Worm (Caenorhabditis elegans): ENCODE data around the gene arle-14.

The arle-14 gene

DNA sequence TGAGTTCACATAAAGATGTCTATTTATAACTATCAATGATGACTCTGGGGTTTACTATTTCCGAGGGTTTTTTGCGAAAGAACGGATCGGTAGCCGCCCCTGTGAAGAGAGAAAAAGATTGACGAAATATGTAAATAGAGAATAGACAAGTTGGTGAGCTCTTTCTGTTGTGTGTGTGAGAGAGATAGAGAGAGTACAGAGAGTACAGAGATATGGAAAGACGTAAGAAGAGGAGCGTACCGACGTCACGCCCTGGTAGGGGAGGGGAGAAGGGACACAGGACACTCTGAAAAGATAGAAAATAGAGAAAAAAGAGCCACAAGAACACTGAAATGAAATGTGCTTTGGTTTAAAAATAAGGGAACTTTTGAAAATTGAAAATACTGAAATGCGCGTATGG is 4.5 kb upstream of the arle-14 start:
- TF ChIP-seq ceh-13 (GFP tag; optimal IDR thresholded peaks at IDR 0.05) (no peak), hmg-4 (GFP tag; optimal IDR thresholded peaks at IDR 0.05) (peak; percentile 1)

DNA sequence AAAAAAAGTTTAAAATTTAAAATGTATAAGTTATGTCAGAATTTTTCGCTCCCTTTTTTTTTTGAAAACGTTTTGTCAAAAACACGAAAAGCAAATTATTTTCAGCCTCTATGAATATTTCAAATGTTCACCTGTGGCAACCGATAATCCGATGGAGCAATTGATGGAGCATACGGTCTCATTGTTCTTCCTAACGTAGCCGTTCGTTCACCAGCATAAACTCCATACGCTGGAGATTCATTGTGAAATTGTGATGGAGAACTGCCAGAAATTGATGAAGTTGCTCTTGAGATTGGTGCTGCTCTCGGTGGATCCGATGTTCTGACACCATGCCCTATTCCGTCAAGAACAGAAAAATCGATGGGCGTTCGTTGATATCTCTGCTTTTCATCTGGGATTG is 880 bp upstream of the arle-14 start:
- TF ChIP-seq ceh-13 (GFP tag; optimal IDR thresholded peaks at IDR 0.05): no peak
- TF ChIP-seq tbx-11 (GFP tag; IDR thresholded peaks at IDR 0.05): no peak
- TF ChIP-seq ets-7 (tag; optimal IDR thresholded peaks at IDR 0.05): no peak
- no peak for TF ChIP-seq ama-1 (optimal IDR thresholded peaks at IDR 0.05)
- no peak for TF ChIP-seq hmbx-1 (tag; optimal IDR thresholded peaks at IDR 0.05)
- TF ChIP-seq hnd-1 (tag; optimal IDR thresholded peaks at IDR 0.05): no peak
- TF ChIP-seq F13C5.2 (tag; optimal IDR thresholded peaks at IDR 0.05): no peak
- no peak for TF ChIP-seq pes-1 (GFP tag; IDR thresholded peaks at IDR 0.05)
- TF ChIP-seq tbx-37 (GFP tag; conservative IDR thresholded peaks at IDR 0.05): no peak
- TF ChIP-seq B0310.2 (tag; optimal IDR thresholded peaks at IDR 0.05): no peak
- no peak for TF ChIP-seq flt-1 (GFP tag; IDR thresholded peaks at IDR 0.05)
- TF ChIP-seq hmg-4 (GFP tag; optimal IDR thresholded peaks at IDR 0.05): no peak
- no peak for TF ChIP-seq tra-4 (tag; optimal IDR thresholded peaks at IDR 0.05)
- no peak for TF ChIP-seq scrt-1 (GFP tag; IDR thresholded peaks at IDR 0.05)
- no peak for TF ChIP-seq sea-1 (GFP tag; conservative IDR thresholded peaks at IDR 0.05)
- TF ChIP-seq aly-1 (tag; optimal IDR thresholded peaks at IDR 0.05): no peak

DNA sequence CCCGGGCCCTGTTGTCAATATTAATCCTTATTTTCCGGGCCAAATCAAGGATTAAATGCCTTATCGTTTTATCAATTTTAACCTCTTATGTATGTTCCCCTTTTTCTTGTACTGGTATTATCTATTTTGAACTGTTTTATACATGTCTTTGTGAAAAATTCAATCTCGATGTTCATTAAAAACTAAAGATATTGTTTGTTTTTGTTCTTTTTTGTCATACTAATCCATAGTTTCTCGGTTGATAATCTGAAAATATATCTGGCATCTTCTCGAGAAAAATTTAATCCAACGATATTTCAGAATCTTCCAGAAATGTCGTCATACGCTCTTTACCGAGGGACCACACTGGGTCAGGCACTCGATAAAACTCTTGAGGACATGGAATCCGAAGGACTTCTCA is 1.0 kb downstream of the arle-14 start, which contains the start of gene B0336.13:
Gene B0336.13, plus strand, starts transcription at position 301 of the 400 bp plus-strand sequence.
- TF ChIP-seq pes-1 (GFP tag; IDR thresholded peaks at IDR 0.05) (no peak), ceh-36 (tag; optimal IDR thresholded peaks at IDR 0.05) (peak; percentile 22)

DNA sequence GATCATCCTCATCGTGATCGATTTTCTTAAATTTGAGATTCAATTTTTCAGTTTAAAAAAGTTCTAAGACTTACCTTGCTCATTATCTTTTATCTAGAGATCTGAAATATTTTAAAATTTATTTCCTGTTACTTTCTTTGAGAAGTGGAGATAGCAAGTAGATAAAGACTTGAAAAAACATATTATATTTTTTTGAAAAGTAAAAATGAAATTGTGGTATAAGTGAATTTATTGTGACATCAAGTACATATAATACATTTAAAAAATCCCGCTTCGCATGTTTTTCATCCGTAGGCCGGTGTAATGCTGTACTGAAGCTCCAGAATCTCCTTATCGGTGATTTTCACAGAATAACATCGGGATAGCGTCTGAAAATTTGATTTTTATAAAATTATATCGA is 4.6 kb downstream of the arle-14 start, which contains the start of gene B0336.7:
Gene B0336.7, minus strand, starts transcription at position 101 of the 400 bp plus-strand sequence.
- no peak for TF ChIP-seq hmbx-1 (tag; optimal IDR thresholded peaks at IDR 0.05)
- TF ChIP-seq F13C5.2 (tag; optimal IDR thresholded peaks at IDR 0.05): no peak
- TF ChIP-seq tbx-37 (GFP tag; conservative IDR thresholded peaks at IDR 0.05): no peak
- no peak for TF ChIP-seq flt-1 (GFP tag; IDR thresholded peaks at IDR 0.05)
- no peak for TF ChIP-seq B0310.2 (tag; optimal IDR thresholded peaks at IDR 0.05)
- TF ChIP-seq tbx-11 (GFP tag; IDR thresholded peaks at IDR 0.05): no peak
- no peak for TF ChIP-seq pes-1 (GFP tag; IDR thresholded peaks at IDR 0.05)
- TF ChIP-seq ets-7 (tag; optimal IDR thresholded peaks at IDR 0.05): no peak
- TF ChIP-seq ceh-13 (GFP tag; optimal IDR thresholded peaks at IDR 0.05): no peak
- no peak for TF ChIP-seq scrt-1 (GFP tag; IDR thresholded peaks at IDR 0.05)
- no peak for TF ChIP-seq sea-1 (GFP tag; conservative IDR thresholded peaks at IDR 0.05)
- no peak for TF ChIP-seq tra-4 (tag; optimal IDR thresholded peaks at IDR 0.05)
- no peak for TF ChIP-seq aly-1 (tag; optimal IDR thresholded peaks at IDR 0.05)
- TF ChIP-seq ceh-36 (tag; optimal IDR thresholded peaks at IDR 0.05): no peak
- TF ChIP-seq hmg-4 (GFP tag; optimal IDR thresholded peaks at IDR 0.05): no peak
- TF ChIP-seq hnd-1 (tag; optimal IDR thresholded peaks at IDR 0.05): no peak
- TF ChIP-seq ama-1 (optimal IDR thresholded peaks at IDR 0.05): no peak

DNA sequence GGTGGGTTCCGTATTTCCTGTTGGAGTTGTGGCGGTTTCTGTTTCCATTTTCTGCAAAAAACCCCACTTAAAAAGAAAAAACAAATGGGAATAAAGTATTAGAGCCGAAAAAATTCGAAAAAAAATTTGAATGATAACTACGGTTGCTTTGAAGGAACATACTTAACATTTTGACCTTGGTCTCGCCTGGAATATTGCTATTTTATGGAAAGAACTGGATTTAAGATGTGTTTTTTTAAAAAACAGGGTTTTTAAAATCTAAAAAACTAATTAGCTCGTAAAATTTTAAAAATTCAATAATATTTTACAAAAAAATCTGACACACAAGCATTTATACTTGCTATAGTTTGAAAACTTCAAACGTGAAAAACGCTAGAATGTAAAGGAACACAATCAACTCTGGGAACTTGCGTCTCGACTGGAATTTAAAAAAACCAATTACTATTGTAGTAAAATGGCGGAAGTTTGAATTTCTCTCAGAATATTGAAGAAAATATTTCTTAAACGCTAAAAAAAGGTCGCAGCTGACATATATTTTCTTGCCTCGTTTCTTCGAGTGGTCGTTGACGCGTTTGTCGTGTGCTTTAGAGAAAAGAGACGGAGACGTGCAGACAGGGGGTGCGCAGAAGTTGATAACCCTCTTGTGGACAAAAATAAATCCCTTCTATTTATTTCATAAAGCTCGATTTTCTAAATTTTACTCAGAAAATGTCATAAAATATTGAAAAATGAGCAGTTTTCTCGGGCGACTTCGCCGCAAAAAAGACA is 5.4 kb downstream of the arle-14 start, which contains the start of the genes lgg-3 and rgs-5:
Gene lgg-3, minus strand, starts transcription at position 51 of the 768 bp plus-strand sequence.
Gene rgs-5, plus strand, starts transcription at position 593 of the 768 bp plus-strand sequence.
- TF ChIP-seq tbx-37 (GFP tag; conservative IDR thresholded peaks at IDR 0.05) (no peak), ceh-36 (tag; optimal IDR thresholded peaks at IDR 0.05) (no peak), F13C5.2 (tag; optimal IDR thresholded peaks at IDR 0.05) (no peak), pes-1 (GFP tag; IDR thresholded peaks at IDR 0.05) (no peak), sea-1 (GFP tag; conservative IDR thresholded peaks at IDR 0.05) (no peak), B0310.2 (tag; optimal IDR thresholded peaks at IDR 0.05) (no peak), scrt-1 (GFP tag; IDR thresholded peaks at IDR 0.05) (no peak), hmbx-1 (tag; optimal IDR thresholded peaks at IDR 0.05) (no peak), ets-7 (tag; optimal IDR thresholded peaks at IDR 0.05) (no peak), hmg-4 (GFP tag; optimal IDR thresholded peaks at IDR 0.05) (no peak), tra-4 (tag; optimal IDR thresholded peaks at IDR 0.05) (no peak), hnd-1 (tag; optimal IDR thresholded peaks at IDR 0.05) (no peak), tbx-11 (GFP tag; IDR thresholded peaks at IDR 0.05) (no peak), ceh-13 (GFP tag; optimal IDR thresholded peaks at IDR 0.05) (no peak)

DNA sequence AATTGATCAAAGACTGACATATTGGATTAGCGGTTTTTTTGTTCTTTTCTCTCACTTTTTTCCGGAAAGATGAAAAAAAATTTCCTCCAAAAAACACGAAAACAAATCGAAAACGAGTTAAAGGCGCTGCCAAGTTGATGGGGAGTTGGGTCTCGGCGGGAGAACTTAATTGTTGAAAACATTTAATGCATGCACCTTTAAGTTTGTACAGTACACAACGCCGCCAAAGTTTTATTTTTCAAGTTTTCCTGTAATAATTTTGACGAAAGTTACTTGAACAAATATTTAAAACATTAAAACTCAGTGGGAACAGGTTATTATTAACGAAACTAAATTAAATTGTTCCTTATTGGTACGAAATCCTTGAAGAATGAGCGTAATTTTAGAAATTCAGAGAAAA is 8.8 kb downstream of the arle-14 start:
- no peak for TF ChIP-seq tra-4 (tag; optimal IDR thresholded peaks at IDR 0.05)

DNA sequence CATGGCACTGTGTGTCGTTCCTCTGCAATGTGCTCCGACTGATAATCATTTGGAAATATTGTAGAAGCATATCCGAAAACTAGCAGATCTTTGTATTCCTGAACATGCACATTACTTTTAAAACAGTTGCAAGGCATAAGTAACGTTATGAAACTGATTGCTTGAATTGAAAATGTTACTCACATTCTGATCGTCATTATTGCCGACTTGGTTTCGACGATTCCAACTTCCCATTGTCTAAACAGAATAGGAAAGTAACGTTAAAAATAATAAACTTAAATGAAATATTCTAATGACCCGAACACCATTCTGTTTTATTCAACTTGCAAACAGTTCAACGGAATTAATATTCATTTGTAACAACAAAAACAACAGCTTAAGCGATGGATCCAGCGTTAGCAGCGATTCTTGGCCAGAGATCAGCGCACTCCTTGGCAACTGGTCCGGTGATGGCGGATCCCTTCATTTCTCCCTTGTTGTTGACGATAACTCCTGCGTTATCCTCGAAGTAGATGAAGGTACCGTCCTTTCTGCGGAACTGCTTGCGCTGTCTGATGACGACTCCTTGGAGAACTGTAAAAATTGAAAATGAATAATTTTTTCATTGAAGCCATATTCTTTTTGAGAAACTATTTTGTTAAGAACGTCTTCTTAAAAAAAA is 12.7 kb downstream of the arle-14 start, which contains the start of gene swp-1:
Gene swp-1, minus strand, starts transcription at position 298 of the 661 bp plus-strand sequence.
- no peak for TF ChIP-seq hnd-1 (tag; optimal IDR thresholded peaks at IDR 0.05)
- TF ChIP-seq aly-1 (tag; optimal IDR thresholded peaks at IDR 0.05): no peak
- no peak for TF ChIP-seq tbx-11 (GFP tag; IDR thresholded peaks at IDR 0.05)
- TF ChIP-seq ama-1 (optimal IDR thresholded peaks at IDR 0.05): peak; percentile 5
- TF ChIP-seq ceh-13 (GFP tag; optimal IDR thresholded peaks at IDR 0.05): no peak
- TF ChIP-seq ets-7 (tag; optimal IDR thresholded peaks at IDR 0.05): no peak

DNA sequence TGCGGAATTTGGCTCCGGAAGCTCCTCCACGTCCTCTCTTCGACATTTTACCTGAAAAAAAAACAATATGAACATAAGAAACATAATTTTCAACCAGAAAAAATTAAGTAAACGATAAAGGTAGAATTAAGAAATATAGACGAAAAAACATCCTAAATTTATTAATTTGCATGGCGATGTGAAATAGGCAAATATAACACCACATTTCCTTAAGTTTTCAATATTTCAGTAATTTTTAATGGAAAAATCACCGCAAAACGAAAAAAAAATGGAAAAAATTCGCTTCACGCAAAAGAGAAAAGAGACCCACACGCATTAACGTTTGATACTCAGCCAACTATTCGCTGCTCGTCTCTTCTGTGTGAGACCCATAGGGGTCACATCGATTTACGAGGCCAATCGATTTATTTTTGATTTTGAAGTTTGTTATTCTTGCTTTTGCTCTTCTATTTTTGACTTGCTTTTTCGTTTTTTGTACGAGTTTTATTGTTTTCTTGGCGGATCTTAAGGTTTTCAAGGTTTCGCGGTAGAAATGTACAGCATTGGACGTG is 13.4 kb downstream of the arle-14 start, which contains the start of gene rpl-23:
Gene rpl-23, minus strand, starts transcription at position 51 of the 551 bp plus-strand sequence.
- TF ChIP-seq F13C5.2 (tag; optimal IDR thresholded peaks at IDR 0.05) (peak; percentile 54), tbx-37 (GFP tag; conservative IDR thresholded peaks at IDR 0.05) (0 out of 2 replicates have a peak, but pooled peaks have one; percentile 14), tbx-11 (GFP tag; IDR thresholded peaks at IDR 0.05) (no peak)

Measured in whole organism, early embryonic.